Fruit fly (Drosophila melanogaster) S2 (cell line): ENCODE results near the gene Sirt1.
A peak's percentile ranks its signal among the peaks of the same experiment; 100 is the strongest.

ENCODE experiments used
- CG8478 ChIP-seq: fragments of >200 bp; optimal IDR thresholded peaks from 2 replicates; lab custom pipeline; 2018
- CTCF ChIP-seq, 2 experiments: fragments of >200 bp; optimal IDR thresholded peaks; 2 replicates each; lab custom pipeline; 2018

Gene Sirt1

dm6 chr2L:13160227-13160626 lies 5.1 kb upstream of the Sirt1 start, which contains the start of gene kmg:
kmg (plus strand) TSS chr2L:13160527.
- no peak for TF ChIP-seq CG8478 (lab: Kevin White, UChicago)
- no peak for TF ChIP-seq CTCF (optimal IDR thresholded peaks at IDR 0.05; lab: Kevin White, UChicago)

dm6 chr2L:13165802-13166347 lies 511 bp downstream of the Sirt1 start, which contains the start of gene DnaJ-H:
DnaJ-H (minus strand) TSS chr2L:13166072.
- TF ChIP-seq CTCF (optimal IDR thresholded peaks at IDR 0.05; lab: Kevin White, UChicago) (no peak), CG8478 (lab: Kevin White, UChicago) (no peak)

- TF ChIP-seq CG8478 (lab: Kevin White, UChicago) (no peak), CTCF (optimal IDR thresholded peaks at IDR 0.05; lab: Kevin White, UChicago) (no peak)
Observed at dm6 chr2L:13176123-13176522, 10.8 kb downstream of the Sirt1 start, which contains the start of gene CG43925. CG43925 (plus strand) TSS chr2L:13176423.

dm6 chr2L:13176701-13177249 lies 11.4 kb downstream of the Sirt1 start, which contains the start of the genes Sfmbt and CG5439:
Sfmbt (minus strand) TSS chr2L:13176785.
CG5439 (plus strand) TSS chr2L:13177150.
- TF ChIP-seq CTCF (optimal IDR thresholded peaks at IDR 0.05; lab: Kevin White, UChicago) = peak in 1 of 2 experiments; percentile 9
- TF ChIP-seq CG8478 (lab: Kevin White, UChicago) = no peak

- no peak for TF ChIP-seq CG8478 (lab: Kevin White, UChicago)
- no peak for TF ChIP-seq CTCF (optimal IDR thresholded peaks at IDR 0.05; lab: Kevin White, UChicago)
Observed at dm6 chr2L:13179095-13179494, 13.7 kb downstream of the Sirt1 start, which contains the start of gene Alg7. Alg7 (plus strand) TSS chr2L:13179247.

dm6 chr2L:13182415-13182814 lies 17.1 kb downstream of the Sirt1 start, which contains the start of gene Mgat3:
Mgat3 (minus strand) TSS chr2L:13182596.
- no peak for TF ChIP-seq CTCF (optimal IDR thresholded peaks at IDR 0.05; lab: Kevin White, UChicago)
- no peak for TF ChIP-seq CG8478 (lab: Kevin White, UChicago)

dm6 chr2L:13183150-13183549 lies 17.8 kb downstream of the Sirt1 start, which contains the start of gene Rsph1:
Rsph1 (plus strand) TSS chr2L:13183450.
- TF ChIP-seq CG8478 (lab: Kevin White, UChicago) (no peak), CTCF (optimal IDR thresholded peaks at IDR 0.05; lab: Kevin White, UChicago) (no peak)

- TF ChIP-seq CTCF (optimal IDR thresholded peaks at IDR 0.05; lab: Kevin White, UChicago) (no peak), CG8478 (lab: Kevin White, UChicago) (no peak)
Observed at dm6 chr2L:13190534-13190933, 25.2 kb downstream of the Sirt1 start.

dm6 chr2L:13191052-13191678 lies 25.8 kb downstream of the Sirt1 start:
- TF ChIP-seq CG8478 (lab: Kevin White, UChicago) (no peak), CTCF (optimal IDR thresholded peaks at IDR 0.05; lab: Kevin White, UChicago) (no peak)

- no peak for TF ChIP-seq CTCF (optimal IDR thresholded peaks at IDR 0.05; lab: Kevin White, UChicago)
- no peak for TF ChIP-seq CG8478 (lab: Kevin White, UChicago)
Observed at dm6 chr2L:13191894-13192293, 26.5 kb downstream of the Sirt1 start, which contains the start of the genes CG16974 and Edem2. CG16974 (minus strand) TSS chr2L:13191979. Edem2 (plus strand) TSS chr2L:13192201.

- TF ChIP-seq CG8478 (lab: Kevin White, UChicago) (no peak), CTCF (optimal IDR thresholded peaks at IDR 0.05; lab: Kevin White, UChicago) (no peak)
Observed at dm6 chr2L:13195822-13196221, 30.5 kb downstream of the Sirt1 start.

dm6 chr2L:13202960-13203436 lies 37.6 kb downstream of the Sirt1 start, which contains the start of gene CG16972:
CG16972 (minus strand) TSS chr2L:13203295.
- TF ChIP-seq CTCF (optimal IDR thresholded peaks at IDR 0.05; lab: Kevin White, UChicago) (no peak), CG8478 (lab: Kevin White, UChicago) (no peak)

dm6 chr2L:13203437-13204137 lies 38.2 kb downstream of the Sirt1 start, which contains the start of gene Pect:
Pect (plus strand) TSS chr2L:13203762.
- TF ChIP-seq CTCF (optimal IDR thresholded peaks at IDR 0.05; lab: Kevin White, UChicago) (no peak), CG8478 (lab: Kevin White, UChicago) (no peak)

- no peak for TF ChIP-seq CTCF (optimal IDR thresholded peaks at IDR 0.05; lab: Kevin White, UChicago)
- TF ChIP-seq CG8478 (lab: Kevin White, UChicago) = no peak
Observed at dm6 chr2L:13204151-13204550, 38.8 kb downstream of the Sirt1 start.
